Worm (Caenorhabditis elegans): ENCODE data around the gene ced-11.

Gene ced-11

DNA sequence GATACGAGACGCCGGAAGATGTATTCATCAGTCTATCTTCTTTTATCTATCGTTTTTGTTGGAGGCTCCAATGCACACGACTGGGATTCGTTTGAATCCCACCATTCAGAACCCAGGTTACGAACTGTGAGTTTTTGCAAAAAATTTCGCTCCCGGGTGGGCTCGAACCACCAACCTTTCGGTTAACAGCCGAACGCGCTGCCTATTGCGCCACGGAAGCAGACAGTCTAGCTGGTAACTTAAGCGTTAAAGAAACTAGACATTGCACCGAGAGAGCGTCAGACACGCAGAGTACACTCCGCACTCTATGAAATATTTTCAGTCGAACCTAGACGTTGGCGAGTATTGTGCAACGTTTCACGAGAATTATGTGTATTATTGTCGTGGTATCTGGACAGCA, 15.3 kb upstream of the ced-11 start (continued):
- TF ChIP-seq nfyb-1 (GFP tag; IDR thresholded peaks at IDR 0.05) = peak; percentile 85
- TF ChIP-seq nfya-2 (GFP tag; IDR thresholded peaks at IDR 0.05) = no peak
- peak; percentile 9; the same call in 1 of the 2 replicates for TF ChIP-seq hsf-1 (GFP tag; IDR thresholded peaks at IDR 0.05)
- peak; percentile 34 for TF ChIP-seq F23B12.7 (tag; optimal IDR thresholded peaks at IDR 0.05; ENCODE audit: insufficient read depth)
- TF ChIP-seq ZK185.1 (tag; optimal IDR thresholded peaks at IDR 0.05; ENCODE audit: poor library complexity, severe bottlenecking) = peak; percentile 45
- TF ChIP-seq ccch-3 (GFP tag; optimal IDR thresholded peaks at IDR 0.05) = no peak
- TF ChIP-seq snpc-3.4 (tag; optimal IDR thresholded peaks at IDR 0.05) = peak; percentile 30
- peak; percentile 56 for TF ChIP-seq T07F8.4 (tag; optimal IDR thresholded peaks at IDR 0.05)
- 0 out of 2 replicates have a peak, but pooled peaks have one; percentile 57 for TF ChIP-seq Y79H2A.3 (GFP tag; conservative IDR thresholded peaks at IDR 0.05)
- no peak for TF ChIP-seq zfh-2 (GFP tag; conservative IDR thresholded peaks at IDR 0.05)
- no peak for TF ChIP-seq cebp-2 (GFP tag; IDR thresholded peaks at IDR 0.05)
- TF ChIP-seq lin-35 (GFP tag; optimal IDR thresholded peaks at IDR 0.05) = no peak
- no peak for TF ChIP-seq ztf-3 (GFP tag; optimal IDR thresholded peaks at IDR 0.05)
- no peak for TF ChIP-seq lin-40 (tag; optimal IDR thresholded peaks at IDR 0.05)
- no peak for TF ChIP-seq hlh-26 (GFP tag; conservative IDR thresholded peaks at IDR 0.05)
- peak; percentile 41; the same call in 1 of the 2 replicates for TF ChIP-seq hmg-20 (GFP tag; IDR thresholded peaks at IDR 0.05)
- TF ChIP-seq madf-10 (tag; optimal IDR thresholded peaks at IDR 0.05) = no peak
- peak; percentile 86 for TF ChIP-seq snpc-4 (GFP tag; optimal IDR thresholded peaks at IDR 0.05)
- peak; percentile 51 to 96 (median 88) for TF ChIP-seq snpc-4 (tag; optimal IDR thresholded peaks at IDR 0.05)
- TF ChIP-seq lag-1 (GFP tag; IDR thresholded peaks at IDR 0.05) = no peak
- no peak for TF ChIP-seq ceh-40 (GFP tag; IDR thresholded peaks at IDR 0.05)
- no peak for TF ChIP-seq F55B11.4 (tag; optimal IDR thresholded peaks at IDR 0.05; ENCODE audit: borderline replicate concordance, insufficient read depth)
- TF ChIP-seq lin-26 (GFP tag; IDR thresholded peaks at IDR 0.05) = peak; percentile 92
- TF ChIP-seq Y56A3A.18 (GFP tag; IDR thresholded peaks at IDR 0.05) = 0 out of 2 replicates have a peak, but pooled peaks have one; percentile 70
- TF ChIP-seq let-607 (tag; optimal IDR thresholded peaks at IDR 0.05) = no peak
- TF ChIP-seq ztf-22 (GFP tag; optimal IDR thresholded peaks at IDR 0.05) = no peak
- TF ChIP-seq efl-1 (GFP tag; optimal IDR thresholded peaks at IDR 0.05) = no peak
- TF ChIP-seq hmg-1.2 (GFP tag; IDR thresholded peaks at IDR 0.05) = peak; percentile 77
- TF ChIP-seq F37B4.10 (GFP tag; IDR thresholded peaks at IDR 0.05) = no peak
- no peak for TF ChIP-seq tbx-9 (tag; optimal IDR thresholded peaks at IDR 0.05; ENCODE audit: borderline replicate concordance)
- peak; percentile 83 for TF ChIP-seq nhr-90 (tag; optimal IDR thresholded peaks at IDR 0.05)
- peak; percentile 74 for TF ChIP-seq F52B5.7 (tag; optimal IDR thresholded peaks at IDR 0.05)
- no peak for TF ChIP-seq dpl-1 (GFP tag; optimal IDR thresholded peaks at IDR 0.05)
- TF ChIP-seq K12H6.12 (tag; optimal IDR thresholded peaks at IDR 0.05) = peak; percentile 36
- peak; percentile 62 for TF ChIP-seq B0336.3 (GFP tag; IDR thresholded peaks at IDR 0.05)
- peak; percentile 88 for TF ChIP-seq egl-44 (GFP tag; IDR thresholded peaks at IDR 0.05)
- peak; percentile 60 for TF ChIP-seq zim-3 (tag; optimal IDR thresholded peaks at IDR 0.05)
- peak; percentile 70 for TF ChIP-seq ztf-18 (tag; optimal IDR thresholded peaks at IDR 0.05)
- TF ChIP-seq snpc-1.1 (tag; optimal IDR thresholded peaks at IDR 0.05; ENCODE audit: insufficient read depth) = peak; percentile 88
- TF ChIP-seq lsl-1 (GFP tag; optimal IDR thresholded peaks at IDR 0.05) = peak; percentile 56
- peak; percentile 52 for TF ChIP-seq ceh-91 (GFP tag; IDR thresholded peaks at IDR 0.05)
- TF ChIP-seq madf-3 (GFP tag; IDR thresholded peaks at IDR 0.05) = peak; percentile 59; the same call in 1 of the 2 replicates
- TF ChIP-seq atf-7 (tag; optimal IDR thresholded peaks at IDR 0.05) = no peak
- no peak for TF ChIP-seq akir-1 (GFP tag; optimal IDR thresholded peaks at IDR 0.05)
- peak; percentile 74 for TF ChIP-seq rpc-1 (optimal IDR thresholded peaks at IDR 0.05)
- TF ChIP-seq rpc-1 (tag; optimal IDR thresholded peaks at IDR 0.05) = peak; percentile 80
- TF ChIP-seq somi-1 (GFP tag; optimal IDR thresholded peaks at IDR 0.05) = peak; percentile 24
- TF ChIP-seq rcor-1 (GFP tag; IDR thresholded peaks at IDR 0.05) = peak; percentile 68
